Fruit fly (Drosophila melanogaster) whole organism, embryonic: ENCODE results near the gene Mocs1.

ENCODE experiments used
- Bdp1 ChIP-seq: fragments of 200-800 bp; sonication (Bioruptor generic); optimal IDR thresholded peaks from 3 replicates; lab custom pipeline; 2016; ENCODE audit warnings: missing biosample characterization, missing genetic modification characterization
- C15 ChIP-seq: fragments of 200-800 bp; sonication (Bioruptor generic); IDR thresholded peaks from 3 replicates; pipeline ENCODE4 v1.3.6; 2022; ENCODE audit warnings: missing biosample characterization, missing genetic modification characterization
- D ChIP-seq, 2 experiments: fragments of 200-800 bp in 1 of 2; fragments of >200 bp in 1 of 2; sonication (Bioruptor generic) in 1 of 2; optimal IDR thresholded peaks; 2 replicates in 1 of 2; 3 replicates in 1 of 2; lab custom pipeline; 2017; ENCODE audit warnings: mild to moderate bottlenecking in 1 of 2, missing biosample characterization in 1 of 2, missing genetic modification characterization in 1 of 2, missing genetic modification reagents in 1 of 2
- Side ChIP-seq: fragments of 200-800 bp; sonication (Bioruptor generic); optimal IDR thresholded peaks from 2 replicates; lab custom pipeline; 2016; ENCODE audit warnings: missing biosample characterization, missing genetic modification characterization
- Xrp1 ChIP-seq: fragments of 200-800 bp; sonication (Bioruptor generic); IDR thresholded peaks from 2 replicates; pipeline ENCODE4 v1.3.6; 2022; ENCODE audit warnings: missing biosample characterization, missing genetic modification characterization
- dm ChIP-seq: fragments of 200-800 bp; sonication (Bioruptor generic); optimal IDR thresholded peaks from 3 replicates; lab custom pipeline; 2016; ENCODE audit warnings: missing biosample characterization, missing genetic modification characterization
- kay ChIP-seq: fragments of 200-800 bp; sonication (Bioruptor generic); optimal IDR thresholded peaks from 2 replicates; lab custom pipeline; 2016; ENCODE audit warnings: missing biosample characterization, missing genetic modification characterization
- phol ChIP-seq: fragments of 200-800 bp; sonication (Bioruptor generic); optimal IDR thresholded peaks from 3 replicates; lab custom pipeline; 2018; ENCODE audit warnings: missing biosample characterization, mild to moderate bottlenecking, missing genetic modification characterization, moderate library complexity
- pum ChIP-seq: fragments of 200-800 bp; sonication (Bioruptor generic); optimal IDR thresholded peaks from 2 replicates; lab custom pipeline; 2016; ENCODE audit warnings: missing biosample characterization, missing genetic modification characterization
- ro ChIP-seq: fragments of 200-800 bp; sonication (Bioruptor generic); IDR thresholded peaks from 2 replicates; pipeline ENCODE4 v1.3.6; 2022; ENCODE audit warnings: missing biosample characterization, missing genetic modification characterization
- sd ChIP-seq: fragments of 200-800 bp; sonication (Bioruptor generic); optimal IDR thresholded peaks from 3 replicates; lab custom pipeline; 2018; ENCODE audit warnings: missing biosample characterization, mild to moderate bottlenecking, missing genetic modification characterization, moderate library complexity

DNA sequence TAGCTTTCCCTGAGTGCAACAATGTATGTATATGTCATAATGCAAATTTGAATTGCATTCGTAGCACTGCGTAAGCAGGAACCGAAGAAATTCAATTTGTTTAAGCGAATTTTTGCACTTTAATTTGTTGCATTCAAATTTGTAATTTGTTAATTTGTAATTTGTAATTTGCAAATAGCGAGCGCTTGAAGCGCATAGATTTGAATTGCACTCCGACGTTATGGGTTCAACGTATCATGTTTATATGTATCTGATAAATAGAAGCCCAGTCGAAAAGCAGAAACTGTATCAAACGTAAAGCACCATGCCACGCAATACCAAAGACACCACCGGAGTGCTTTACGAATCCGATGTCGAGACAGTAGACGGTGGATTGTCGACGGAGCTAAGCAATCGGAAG lies 47.1 kb upstream of the Mocs1 start, which contains the start of gene Fad2:
- TF ChIP-seq pum (no peak), sd (tag; lab: Kevin White, UChicago) (no peak), C15 (GFP tag; lab: Robert Waterston, UW) (no peak), phol (no peak), dm (GFP tag; lab: Kevin White, UChicago) (no peak), kay (no peak), ro (GFP tag; lab: Robert Waterston, UW) (no peak), Side (GFP tag; lab: Kevin White, UChicago) (no peak), Xrp1 (no peak), D (optimal IDR thresholded peaks at IDR 0.05; lab: Kevin White, UChicago) (no peak), D (GFP tag; optimal IDR thresholded peaks at IDR 0.05; lab: Kevin White, UChicago) (no peak), Bdp1 (GFP tag; lab: Kevin White, UChicago) (no peak)
